In the genomic region with DNA sequence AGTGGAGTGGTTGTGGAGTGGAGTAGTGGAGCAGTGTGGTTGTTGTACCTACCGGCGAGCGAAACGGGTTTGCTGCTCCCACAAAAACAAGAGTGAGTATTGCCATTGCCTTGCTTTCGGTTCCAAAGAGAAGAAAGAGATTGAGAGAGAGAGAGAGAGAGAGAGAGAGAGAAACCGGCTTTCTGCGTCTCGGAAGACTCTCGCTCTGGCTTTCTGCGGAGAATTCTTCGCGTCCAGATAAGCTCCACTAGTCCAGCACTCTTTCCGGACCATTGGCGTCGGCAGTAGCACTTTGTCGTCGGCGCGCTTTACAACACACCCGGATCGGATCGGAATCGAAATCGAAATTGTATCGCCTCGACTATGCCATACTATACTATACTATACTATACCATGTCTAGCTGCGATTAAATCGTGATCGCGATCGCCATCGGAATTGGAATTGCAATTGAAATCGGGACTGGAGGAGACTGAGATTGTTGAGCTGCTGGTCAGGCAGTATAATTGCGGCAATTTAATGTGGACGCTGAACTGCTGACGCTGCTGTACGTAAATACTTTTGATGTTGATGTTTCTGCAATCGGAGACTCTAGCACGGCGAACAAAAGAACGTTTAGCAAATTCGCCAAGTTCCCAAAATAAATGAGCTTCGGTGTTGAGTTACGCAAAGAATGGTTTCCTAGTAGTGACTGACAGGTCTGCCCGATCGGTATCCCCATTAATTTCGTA, we compare ENCODE assay signal across 4 fruit fly cellular contexts.
TF ChIP-seq lines count a peak whose summit lies in the region.

Gene Cad86C, plus strand, starts transcription at position 284 of the 729 bp plus-strand sequence.

TF ChIP-seq in whole organism, embryonic, 481 proteins besides CTCF, POLR2A, EP300 and RAD21 (continued from another document and continues in another):
- TF ChIP-seq CG2712 (tag; optimal IDR thresholded peaks at IDR 0.05; lab: Kevin White, UChicago) (no peak), luna (GFP tag; optimal IDR thresholded peaks at IDR 0.05; lab: Kevin White, UChicago) (no peak), CG9609 (GFP tag; optimal IDR thresholded peaks at IDR 0.05; lab: Kevin White, UChicago) (no peak), ro (GFP tag; IDR thresholded peaks at IDR 0.05; lab: Robert Waterston, UW) (no peak), ems (GFP tag; optimal IDR thresholded peaks at IDR 0.05; lab: Kevin White, UChicago) (no peak), Myb (GFP tag; optimal IDR thresholded peaks at IDR 0.05; lab: Kevin White, UChicago) (no peak), Lpt (GFP tag; optimal IDR thresholded peaks at IDR 0.05; lab: Kevin White, UChicago) (no peak), disco-r (GFP tag; optimal IDR thresholded peaks at IDR 0.05; lab: Kevin White, UChicago) (no peak), org-1 (GFP tag; optimal IDR thresholded peaks at IDR 0.05; lab: Kevin White, UChicago) (no peak), Opbp (GFP tag; IDR thresholded peaks at IDR 0.05; lab: Robert Waterston, UW; ENCODE audit: partially characterized antibody) (no peak), oc (tag; optimal IDR thresholded peaks at IDR 0.05; lab: Kevin White, UChicago) (peak; percentile 3), Nf-YB (GFP tag; optimal IDR thresholded peaks at IDR 0.05; lab: Kevin White, UChicago) (no peak), Jarid2 (GFP tag; optimal IDR thresholded peaks at IDR 0.05; lab: Kevin White, UChicago) (peak; percentile 83), vvl (GFP tag; IDR thresholded peaks at IDR 0.05; lab: Robert Waterston, UW) (peak; percentile 49; the same call in 1 of the 2 replicates), sug (tag; optimal IDR thresholded peaks at IDR 0.05; lab: Kevin White, UChicago) (no peak), CG2199 (GFP tag; IDR thresholded peaks at IDR 0.05; lab: Robert Waterston, UW) (no peak), Rx (GFP tag; IDR thresholded peaks at IDR 0.05; lab: Robert Waterston, UW) (no peak), phol (tag; optimal IDR thresholded peaks at IDR 0.05; lab: Kevin White, UChicago) (no peak), Kr (GFP tag; optimal IDR thresholded peaks at IDR 0.05; lab: Kevin White, UChicago) (no peak), Side (GFP tag; optimal IDR thresholded peaks at IDR 0.05; lab: Kevin White, UChicago) (no peak), CrebB (tag; optimal IDR thresholded peaks at IDR 0.05; lab: Kevin White, UChicago) (no peak), sim (GFP tag; IDR thresholded peaks at IDR 0.05; lab: Robert Waterston, UW) (peak; percentile 11; the same call in 1 of the 2 replicates), p53 (GFP tag; optimal IDR thresholded peaks at IDR 0.05; lab: Kevin White, UChicago) (no peak), Blimp-1 (GFP tag; optimal IDR thresholded peaks at IDR 0.05; lab: Kevin White, UChicago) (no peak), CG12219 (GFP tag; optimal IDR thresholded peaks at IDR 0.05; lab: Kevin White, UChicago) (no peak), lilli (GFP tag; optimal IDR thresholded peaks at IDR 0.05; lab: Kevin White, UChicago) (no peak), hbn (GFP tag; IDR thresholded peaks at IDR 0.05; lab: Robert Waterston, UW; ENCODE audit: partially characterized antibody) (peak; percentile 52), pros (GFP tag; optimal IDR thresholded peaks at IDR 0.05; lab: Kevin White, UChicago) (no peak), CG3281 (GFP tag; optimal IDR thresholded peaks at IDR 0.05; lab: Kevin White, UChicago) (no peak), CG5953 (GFP tag; IDR thresholded peaks at IDR 0.05; lab: Robert Waterston, UW) (no peak), tap (tag; optimal IDR thresholded peaks at IDR 0.05; lab: Kevin White, UChicago) (no peak), CG3407 (GFP tag; optimal IDR thresholded peaks at IDR 0.05; lab: Kevin White, UChicago) (no peak)

TF ChIP-seq in whole organism, prepupa, 60 proteins besides CTCF, POLR2A, EP300 and RAD21 (continued from another document):
- TF ChIP-seq Eip78C (GFP tag; lab: Kevin White, UChicago) (peak; percentile 85), dac (GFP tag; optimal IDR thresholded peaks at IDR 0.05; lab: Kevin White, UChicago) (no peak), CG1621 (tag; optimal IDR thresholded peaks at IDR 0.05; lab: Kevin White, UChicago) (peak; percentile 63), CG8319 (GFP tag; optimal IDR thresholded peaks at IDR 0.05; lab: Kevin White, UChicago) (no peak), Sox102F (GFP tag; optimal IDR thresholded peaks at IDR 0.05; lab: Kevin White, UChicago) (peak; percentile 47), acj6 (GFP tag; optimal IDR thresholded peaks at IDR 0.05; lab: Kevin White, UChicago) (no peak), fkh (GFP tag; optimal IDR thresholded peaks at IDR 0.05; lab: Kevin White, UChicago) (peak; percentile 12), CG6276 (GFP tag; optimal IDR thresholded peaks at IDR 0.05; lab: Kevin White, UChicago) (peak; percentile 66), CG11902 (GFP tag; optimal IDR thresholded peaks at IDR 0.05; lab: Kevin White, UChicago) (no peak), Hr38 (GFP tag; optimal IDR thresholded peaks at IDR 0.05; lab: Kevin White, UChicago) (no peak), spab (GFP tag; optimal IDR thresholded peaks at IDR 0.05; lab: Kevin White, UChicago) (peak; percentile 24), CG3919 (GFP tag; optimal IDR thresholded peaks at IDR 0.05; lab: Kevin White, UChicago) (peak; percentile 52), CG34406 (GFP tag; optimal IDR thresholded peaks at IDR 0.05; lab: Kevin White, UChicago) (no peak), CG11762 (GFP tag; optimal IDR thresholded peaks at IDR 0.05; lab: Kevin White, UChicago; ENCODE audit: insufficient read depth) (no peak), esn (GFP tag; optimal IDR thresholded peaks at IDR 0.05; lab: Kevin White, UChicago) (peak; percentile 15), CG3032 (tag; optimal IDR thresholded peaks at IDR 0.05; lab: Kevin White, UChicago) (no peak), topi (GFP tag; optimal IDR thresholded peaks at IDR 0.05; lab: Kevin White, UChicago) (peak; percentile 33), dsx (GFP tag; optimal IDR thresholded peaks at IDR 0.05; lab: Kevin White, UChicago; ENCODE audit: poor library complexity, severe bottlenecking) (peak; percentile 72), CG16779 (tag; optimal IDR thresholded peaks at IDR 0.05; lab: Kevin White, UChicago) (peak; percentile 39), CG6792 (GFP tag; optimal IDR thresholded peaks at IDR 0.05; lab: Kevin White, UChicago) (no peak), Hr4 (GFP tag; optimal IDR thresholded peaks at IDR 0.05; lab: Kevin White, UChicago) (no peak), CG6163 (GFP tag; IDR thresholded peaks at IDR 0.05; lab: Robert Waterston, UW) (peak; percentile 56; the same call in 2 of the 3 replicates), achi (GFP tag; optimal IDR thresholded peaks at IDR 0.05; lab: Kevin White, UChicago) (no peak), Ets21C (GFP tag; optimal IDR thresholded peaks at IDR 0.05; lab: Kevin White, UChicago) (no peak), CG31627 (GFP tag; optimal IDR thresholded peaks at IDR 0.05; lab: Kevin White, UChicago) (no peak), Lpt (GFP tag; optimal IDR thresholded peaks at IDR 0.05; lab: Kevin White, UChicago) (peak; percentile 48)

TF ChIP-seq in whole organism, pupa, 21 proteins besides CTCF, POLR2A, EP300 and RAD21 (continued from another document):
- peak; percentile 72 for TF ChIP-seq Ets98B (GFP tag; IDR thresholded peaks at IDR 0.05; lab: Robert Waterston, UW)
TF ChIP-seq in whole organism, pupa: peak in this region for 13.

TF ChIP-seq in whole organism, wandering third instar larva, 38 proteins besides CTCF, POLR2A, EP300 and RAD21 (continued from another document):
- TF ChIP-seq Hr78 (GFP tag; optimal IDR thresholded peaks at IDR 0.05; lab: Kevin White, UChicago) (no peak), Dfd (GFP tag; optimal IDR thresholded peaks at IDR 0.05; lab: Kevin White, UChicago) (no peak), CG32264 (GFP tag; optimal IDR thresholded peaks at IDR 0.05; lab: Kevin White, UChicago) (no peak), sage (GFP tag; optimal IDR thresholded peaks at IDR 0.05; lab: Kevin White, UChicago) (peak; percentile 11), pan (optimal IDR thresholded peaks at IDR 0.05; lab: Kevin White, UChicago) (no peak), h (GFP tag; optimal IDR thresholded peaks at IDR 0.05; lab: Kevin White, UChicago) (peak; percentile 33), fru (GFP tag; optimal IDR thresholded peaks at IDR 0.05; lab: Kevin White, UChicago) (no peak), usp (GFP tag; optimal IDR thresholded peaks at IDR 0.05; lab: Kevin White, UChicago) (no peak), GATAd (GFP tag; optimal IDR thresholded peaks at IDR 0.05; lab: Kevin White, UChicago) (no peak), Jra (GFP tag; optimal IDR thresholded peaks at IDR 0.05; lab: Kevin White, UChicago) (no peak), foxo (GFP tag; optimal IDR thresholded peaks at IDR 0.05; lab: Kevin White, UChicago) (no peak), Mio (GFP tag; optimal IDR thresholded peaks at IDR 0.05; lab: Kevin White, UChicago) (no peak), dl (GFP tag; optimal IDR thresholded peaks at IDR 0.05; lab: Kevin White, UChicago; ENCODE audit: insufficient read depth in 1 of 2, partially characterized antibody in 2 of 2) (peak; percentile 77 to 93), HLH106 (tag; optimal IDR thresholded peaks at IDR 0.05; lab: Kevin White, UChicago) (no peak), jim (GFP tag; optimal IDR thresholded peaks at IDR 0.05; lab: Kevin White, UChicago) (no peak), woc (GFP tag; optimal IDR thresholded peaks at IDR 0.05; lab: Kevin White, UChicago) (no peak), Dif (GFP tag; optimal IDR thresholded peaks at IDR 0.05; lab: Kevin White, UChicago; ENCODE audit: partially characterized antibody) (peak; percentile 93)
